Fruit fly (Drosophila melanogaster) whole organism, embryonic: ENCODE measurements around the gene Ubc7.

Experiments
- Bdp1 ChIP-seq: fragments of 200-800 bp; sonication (Bioruptor generic); optimal IDR thresholded peaks from 3 replicates; lab custom pipeline; 2016; ENCODE audit warnings: missing biosample characterization, missing genetic modification characterization
- Blimp-1 ChIP-seq: fragments of 200-800 bp; sonication (Bioruptor generic); optimal IDR thresholded peaks from 3 replicates; lab custom pipeline; 2018; ENCODE audit warnings: missing biosample characterization, missing genetic modification characterization, mild to moderate bottlenecking, moderate library complexity, missing genetic modification reagents
- Bteb2 ChIP-seq: fragments of 200-800 bp; sonication (Bioruptor generic); optimal IDR thresholded peaks from 2 replicates; lab custom pipeline; 2016; ENCODE audit warnings: missing biosample characterization, missing genetic modification characterization
- CG12942 ChIP-seq: fragments of 200-800 bp; sonication (Bioruptor generic); optimal IDR thresholded peaks from 3 replicates; lab custom pipeline; 2016; ENCODE audit warnings: missing biosample characterization, missing genetic modification characterization
- CG13424 ChIP-seq: fragments of 200-800 bp; sonication (Bioruptor generic); optimal IDR thresholded peaks from 2 replicates; lab custom pipeline; 2019; ENCODE audit warnings: missing biosample characterization, mild to moderate bottlenecking, missing genetic modification characterization, moderate library complexity
- CG16815 ChIP-seq: fragments of 200-800 bp; sonication (Bioruptor generic); optimal IDR thresholded peaks from 3 replicates; lab custom pipeline; 2017; ENCODE audit warnings: missing biosample characterization, mild to moderate bottlenecking, missing genetic modification characterization
- CG17612 ChIP-seq: fragments of 200-800 bp; sonication (Bioruptor generic); IDR thresholded peaks from 2 replicates; pipeline ENCODE4 v1.3.6; 2022; ENCODE audit warnings: missing biosample characterization, missing genetic modification characterization
- CG18476 ChIP-seq: fragments of 200-800 bp; sonication (Bioruptor generic); optimal IDR thresholded peaks from 2 replicates; lab custom pipeline; 2016; ENCODE audit warnings: missing biosample characterization, mild to moderate bottlenecking, missing genetic modification characterization
- CG3065 ChIP-seq: fragments of 200-800 bp; sonication (Bioruptor generic); optimal IDR thresholded peaks from 2 replicates; lab custom pipeline; 2016; ENCODE audit warnings: missing biosample characterization, missing genetic modification characterization
- CG31388 ChIP-seq: fragments of 200-800 bp; sonication (Bioruptor generic); optimal IDR thresholded peaks from 2 replicates; lab custom pipeline; 2016; ENCODE audit warnings: missing biosample characterization, missing genetic modification characterization
- CG32532 ChIP-seq: fragments of 200-800 bp; sonication (Bioruptor generic); IDR thresholded peaks from 2 replicates; pipeline ENCODE4 v1.3.6; 2022; ENCODE audit warnings: missing biosample characterization, missing genetic modification characterization
- CG3407 ChIP-seq: fragments of 200-800 bp; sonication (Bioruptor generic); optimal IDR thresholded peaks from 2 replicates; lab custom pipeline; 2018; ENCODE audit warnings: missing biosample characterization, mild to moderate bottlenecking, missing genetic modification characterization
- CG34224 ChIP-seq: fragments of 200-800 bp; sonication (Bioruptor generic); IDR thresholded peaks from 3 replicates; pipeline ENCODE4 v1.3.6; 2022; ENCODE audit warnings: missing biosample characterization, missing genetic modification characterization; ENCODE audit not compliant: partially characterized antibody
- CG4404 ChIP-seq: fragments of 200-800 bp; sonication (Bioruptor generic); IDR thresholded peaks from 2 replicates; pipeline ENCODE4 v1.3.6; 2022; ENCODE audit warnings: missing biosample characterization, missing genetic modification characterization
- CG7271 ChIP-seq: fragments of 200-800 bp; sonication (Bioruptor generic); optimal IDR thresholded peaks from 2 replicates; lab custom pipeline; 2018; ENCODE audit warnings: missing biosample characterization, mild to moderate bottlenecking, missing genetic modification characterization, moderate library complexity
- CHES-1-like ChIP-seq: fragments of 200-800 bp; sonication (Bioruptor generic); optimal IDR thresholded peaks from 2 replicates; lab custom pipeline; 2016; ENCODE audit warnings: missing biosample characterization, missing genetic modification characterization
- CoRest ChIP-seq: fragments of 200-800 bp; sonication (Bioruptor generic); optimal IDR thresholded peaks from 3 replicates; lab custom pipeline; 2018; ENCODE audit warnings: missing biosample characterization, mild to moderate bottlenecking, missing genetic modification characterization, moderate library complexity
- Dll ChIP-seq: fragments of 200-800 bp; sonication (Bioruptor generic); IDR thresholded peaks from 4 replicates; pipeline ENCODE4 v1.3.6; 2022; ENCODE audit warnings: missing biosample characterization, missing genetic modification characterization; ENCODE audit not compliant: partially characterized antibody
- E2f2 ChIP-seq: fragments of 200-800 bp; sonication (Bioruptor generic); IDR thresholded peaks from 2 replicates; pipeline ENCODE4 v1.3.6; 2022; ENCODE audit warnings: missing biosample characterization, missing genetic modification characterization
- H15 ChIP-seq: fragments of 200-800 bp; sonication (Bioruptor generic); IDR thresholded peaks from 3 replicates; pipeline ENCODE4 v1.3.6; 2022; ENCODE audit warnings: missing biosample characterization, missing genetic modification characterization
- H2.0 ChIP-seq: fragments of 200-800 bp; sonication (Bioruptor generic); IDR thresholded peaks from 2 replicates; pipeline ENCODE4 v1.3.6; 2022; ENCODE audit warnings: missing biosample characterization, missing genetic modification characterization
- HLH54F ChIP-seq: fragments of 200-800 bp; sonication (Bioruptor generic); optimal IDR thresholded peaks from 3 replicates; lab custom pipeline; 2016; ENCODE audit warnings: missing biosample characterization, missing genetic modification characterization
- Lhr ChIP-seq: fragments of 200-800 bp; sonication (Bioruptor generic); optimal IDR thresholded peaks from 3 replicates; lab custom pipeline; 2017; ENCODE audit warnings: mild to moderate bottlenecking, missing biosample characterization, missing genetic modification reagents, missing genetic modification characterization
- Lim3 ChIP-seq: fragments of 200-800 bp; sonication (Bioruptor generic); IDR thresholded peaks from 2 replicates; pipeline ENCODE4 v1.3.6; 2022; ENCODE audit warnings: missing biosample characterization, missing genetic modification characterization
- Mad ChIP-seq: fragments of 200-800 bp; sonication (Bioruptor generic); optimal IDR thresholded peaks from 2 replicates; lab custom pipeline; 2016; ENCODE audit warnings: missing biosample characterization, missing genetic modification characterization
- NFAT ChIP-seq: fragments of 200-800 bp; sonication (Bioruptor generic); IDR thresholded peaks from 2 replicates; pipeline ENCODE4 v1.3.6; 2022; ENCODE audit warnings: missing biosample characterization, missing genetic modification characterization
- Opbp ChIP-seq: fragments of 200-800 bp; sonication (Bioruptor generic); IDR thresholded peaks from 3 replicates; pipeline ENCODE4 v1.3.6; 2022; ENCODE audit warnings: missing biosample characterization, missing genetic modification characterization; ENCODE audit not compliant: partially characterized antibody
- Spps ChIP-seq: fragments of 200-800 bp; sonication (Bioruptor generic); optimal IDR thresholded peaks from 2 replicates; lab custom pipeline; 2018; ENCODE audit warnings: missing biosample characterization, mild to moderate bottlenecking, missing genetic modification characterization
- Sry-δ ChIP-seq: fragments of 200-800 bp; sonication (Bioruptor generic); optimal IDR thresholded peaks from 2 replicates; lab custom pipeline; 2016; ENCODE audit warnings: missing biosample characterization, missing genetic modification characterization
- Tbp ChIP-seq: fragments of >200 bp; optimal IDR thresholded peaks from 2 replicates; lab custom pipeline; 2018; ENCODE audit warnings: missing biosample characterization, missing genetic modification characterization
- Trl ChIP-seq, 3 experiments: fragments of >200 bp in 2 of 3; fragments of 200-800 bp in 1 of 3; sonication (Bioruptor generic) in 1 of 3; optimal IDR thresholded peaks; 2 replicates in 1 of 3; 3 replicates in 2 of 3; lab custom pipeline; 2016 to 2017; ENCODE audit warnings: missing biosample characterization in 1 of 3, missing genetic modification characterization in 1 of 3
- ac ChIP-seq: fragments of 200-800 bp; sonication (Bioruptor generic); optimal IDR thresholded peaks from 3 replicates; lab custom pipeline; 2017; ENCODE audit warnings: missing biosample characterization, mild to moderate bottlenecking, missing genetic modification characterization
- ap ChIP-seq: fragments of 200-800 bp; sonication (Bioruptor generic); IDR thresholded peaks from 2 replicates; pipeline ENCODE4 v1.3.6; 2022; ENCODE audit warnings: missing biosample characterization, missing genetic modification characterization
- bsh ChIP-seq, 2 experiments: fragments of 200-800 bp; sonication (Bioruptor generic); optimal IDR thresholded peaks; 2 replicates each; lab custom pipeline; 2017 to 2018; ENCODE audit warnings: mild to moderate bottlenecking in 2 of 2, missing biosample characterization in 2 of 2, missing genetic modification characterization in 2 of 2, moderate library complexity in 1 of 2
- caup ChIP-seq: fragments of 200-800 bp; sonication (Bioruptor generic); optimal IDR thresholded peaks from 3 replicates; lab custom pipeline; 2017; ENCODE audit warnings: missing biosample characterization, mild to moderate bottlenecking, missing genetic modification characterization, moderate library complexity; ENCODE audit not compliant: severe bottlenecking
- croc ChIP-seq: fragments of 200-800 bp; sonication (Bioruptor generic); conservative IDR thresholded peaks from 3 replicates; pipeline ENCODE4 v1.3.6; 2022; ENCODE audit warnings: missing biosample characterization, missing genetic modification characterization
- crol ChIP-seq: fragments of 200-800 bp; sonication (Bioruptor generic); IDR thresholded peaks from 2 replicates; pipeline ENCODE4 v1.3.6; 2022; ENCODE audit warnings: missing biosample characterization, missing genetic modification characterization
- dan ChIP-seq: fragments of 200-800 bp; sonication (Bioruptor generic); IDR thresholded peaks from 2 replicates; pipeline ENCODE4 v1.3.6; 2022; ENCODE audit warnings: missing biosample characterization, missing genetic modification characterization
- dimm ChIP-seq: fragments of 200-800 bp; sonication (Bioruptor generic); IDR thresholded peaks from 2 replicates; pipeline ENCODE4 v1.3.6; 2022; ENCODE audit warnings: missing biosample characterization, missing genetic modification characterization
- esg ChIP-seq: fragments of 200-800 bp; sonication (Bioruptor generic); conservative IDR thresholded peaks from 2 replicates; pipeline ENCODE4 v1.3.6; 2022; ENCODE audit warnings: missing biosample characterization, missing genetic modification characterization
- ewg ChIP-seq: fragments of 200-800 bp; sonication (Bioruptor generic); optimal IDR thresholded peaks from 3 replicates; lab custom pipeline; 2017; ENCODE audit warnings: mild to moderate bottlenecking, missing biosample characterization, missing genetic modification reagents, missing genetic modification characterization
- gsb-n ChIP-seq: fragments of 200-800 bp; sonication (Bioruptor generic); optimal IDR thresholded peaks from 3 replicates; lab custom pipeline; 2018; ENCODE audit warnings: missing biosample characterization, mild to moderate bottlenecking, missing genetic modification characterization
- lola ChIP-seq, 3 experiments: fragments of >200 bp in 2 of 3; fragments of 200-800 bp in 1 of 3; sonication (Bioruptor generic) in 1 of 3; optimal IDR thresholded peaks; 2 replicates each; lab custom pipeline; 2017 to 2019; ENCODE audit warnings: missing biosample characterization in 3 of 3, missing genetic modification characterization in 3 of 3, mild to moderate bottlenecking in 1 of 3, moderate library complexity in 1 of 3
- pnt ChIP-seq: fragments of 200-800 bp; sonication (Bioruptor generic); optimal IDR thresholded peaks from 3 replicates; lab custom pipeline; 2016; ENCODE audit warnings: missing biosample characterization, missing genetic modification characterization
- sisA ChIP-seq: fragments of 200-800 bp; sonication (Bioruptor generic); IDR thresholded peaks from 2 replicates; pipeline ENCODE4 v1.3.6; 2022; ENCODE audit warnings: missing biosample characterization, missing genetic modification characterization
- ssp ChIP-seq: fragments of 200-800 bp; sonication (Bioruptor generic); IDR thresholded peaks from 2 replicates; pipeline ENCODE4 v1.3.6; 2022; ENCODE audit warnings: missing biosample characterization, missing genetic modification characterization
- sug ChIP-seq: fragments of 200-800 bp; optimal IDR thresholded peaks from 2 replicates; lab custom pipeline; 2019; ENCODE audit warnings: missing biosample characterization, mild to moderate bottlenecking, missing genetic modification characterization, moderate library complexity
- tna ChIP-seq: fragments of 200-800 bp; sonication (Bioruptor generic); IDR thresholded peaks from 2 replicates; pipeline ENCODE4 v1.3.6; 2022; ENCODE audit warnings: missing biosample characterization, missing genetic modification characterization; ENCODE audit not compliant: partially characterized antibody
- tx ChIP-seq: fragments of 200-800 bp; sonication (Bioruptor generic); optimal IDR thresholded peaks from 2 replicates; lab custom pipeline; 2016; ENCODE audit warnings: missing biosample characterization, missing genetic modification characterization
- wdn ChIP-seq: fragments of 200-800 bp; sonication (Bioruptor generic); IDR thresholded peaks from 2 replicates; pipeline ENCODE4 v1.3.6; 2022; ENCODE audit warnings: missing biosample characterization, missing genetic modification characterization
- zf30C ChIP-seq: fragments of 200-800 bp; sonication (Bioruptor generic); optimal IDR thresholded peaks from 3 replicates; lab custom pipeline; 2018; ENCODE audit warnings: missing biosample characterization, mild to moderate bottlenecking, missing genetic modification characterization

Ubc7 gene

dm6 chrX:16547390-16547789, 46.1 kb upstream of the Ubc7 start, which contains the start of gene CG9902 (continued):
- TF ChIP-seq ewg (GFP tag; lab: Kevin White, UChicago) = no peak
- TF ChIP-seq ap (GFP tag; lab: Robert Waterston, UW) = no peak
- TF ChIP-seq NFAT (GFP tag; lab: Robert Waterston, UW) = no peak
- TF ChIP-seq Tbp (GFP tag; lab: Kevin White, UChicago) = no peak
- no peak for TF ChIP-seq CHES-1-like (GFP tag; lab: Kevin White, UChicago)
- no peak for TF ChIP-seq zf30C (GFP tag; lab: Kevin White, UChicago)
- no peak for TF ChIP-seq CG31388 (GFP tag; lab: Kevin White, UChicago)
- no peak for TF ChIP-seq crol (GFP tag; lab: Robert Waterston, UW)
- TF ChIP-seq ac (GFP tag; lab: Kevin White, UChicago) = no peak
- TF ChIP-seq CoRest (tag; lab: Kevin White, UChicago) = peak; percentile 53
- TF ChIP-seq CG3407 (GFP tag; lab: Kevin White, UChicago) = no peak
- no peak for TF ChIP-seq Bdp1 (GFP tag; lab: Kevin White, UChicago)
- no peak for TF ChIP-seq bsh (GFP tag; optimal IDR thresholded peaks at IDR 0.05; lab: Kevin White, UChicago)
- TF ChIP-seq CG17612 (GFP tag; lab: Robert Waterston, UW) = no peak
- no peak for TF ChIP-seq Bteb2
- TF ChIP-seq Lhr (GFP tag; lab: Kevin White, UChicago) = peak; percentile 83
- peak; percentile 7 for TF ChIP-seq gsb-n (tag; lab: Kevin White, UChicago)
- no peak for TF ChIP-seq CG12942 (GFP tag; lab: Kevin White, UChicago)
- TF ChIP-seq Trl (optimal IDR thresholded peaks at IDR 0.05; lab: Kevin White, UChicago) = no peak
- no peak for TF ChIP-seq Trl (GFP tag; optimal IDR thresholded peaks at IDR 0.05; lab: Kevin White, UChicago)
- TF ChIP-seq H15 (GFP tag; lab: Robert Waterston, UW) = no peak
- TF ChIP-seq tna (GFP tag; lab: Robert Waterston, UW) = peak; percentile 73
- no peak for TF ChIP-seq tx (GFP tag; lab: Kevin White, UChicago)
- no peak for TF ChIP-seq CG13424
- TF ChIP-seq sug (tag; lab: Kevin White, UChicago) = peak; percentile 28
- no peak for TF ChIP-seq CG16815 (GFP tag; lab: Kevin White, UChicago)
- no peak for TF ChIP-seq caup (GFP tag; lab: Kevin White, UChicago)
- no peak for TF ChIP-seq CG3065
- TF ChIP-seq Blimp-1 (GFP tag; lab: Kevin White, UChicago) = no peak
- TF ChIP-seq Mad (GFP tag; lab: Kevin White, UChicago) = peak; percentile 13
- TF ChIP-seq Opbp (GFP tag; lab: Robert Waterston, UW) = peak; percentile 81
- TF ChIP-seq dan (GFP tag; lab: Robert Waterston, UW) = no peak
- no peak for TF ChIP-seq esg (GFP tag; lab: Robert Waterston, UW)
- peak; percentile 83 for TF ChIP-seq CG34224
- peak; percentile 79 for TF ChIP-seq Dll (GFP tag; lab: Robert Waterston, UW)
- no peak for TF ChIP-seq Lim3 (GFP tag; lab: Robert Waterston, UW)
- no peak for TF ChIP-seq H2.0 (GFP tag; lab: Robert Waterston, UW)
- no peak for TF ChIP-seq sisA (GFP tag; lab: Robert Waterston, UW)
- TF ChIP-seq wdn (GFP tag; lab: Robert Waterston, UW) = no peak
- no peak for TF ChIP-seq ssp
- TF ChIP-seq E2f2 (GFP tag; lab: Robert Waterston, UW) = peak; percentile 84
- TF ChIP-seq CG18476 (GFP tag; lab: Kevin White, UChicago) = no peak
- no peak for TF ChIP-seq CG7271
- TF ChIP-seq CG32532 (GFP tag; lab: Robert Waterston, UW) = no peak
- TF ChIP-seq Sry-δ = peak; percentile 82
- no peak for TF ChIP-seq pnt (GFP tag; lab: Kevin White, UChicago)
- TF ChIP-seq Spps (tag; lab: Kevin White, UChicago) = no peak
- TF ChIP-seq CG4404 (GFP tag; lab: Robert Waterston, UW) = no peak
- no peak for TF ChIP-seq lola (GFP tag; optimal IDR thresholded peaks at IDR 0.05; lab: Kevin White, UChicago)
- no peak for TF ChIP-seq dimm
- no peak for TF ChIP-seq croc (GFP tag; lab: Robert Waterston, UW)
- no peak for TF ChIP-seq HLH54F (GFP tag; lab: Kevin White, UChicago)
